Worm (Caenorhabditis elegans) whole organism, young adult: ENCODE measurements around the gene C45B11.8.

Experiments
- B0261.1 ChIP-seq: sonication (generic microtip); optimal IDR thresholded peaks from 2 replicates; lab custom pipeline; 2016; ENCODE audit warnings: mild to moderate bottlenecking, missing genetic modification characterization, moderate library complexity, missing compliant biosample characterization
- B0336.3 ChIP-seq: fragments of 200-800 bp; sonication (Bioruptor generic); IDR thresholded peaks from 2 replicates; pipeline ENCODE4 v1.3.6; 2022; ENCODE audit warnings: missing genetic modification characterization, missing compliant biosample characterization
- D2030.7 ChIP-seq: fragments of 200-800 bp; sonication (Bioruptor generic); IDR thresholded peaks from 2 replicates; pipeline ENCODE4 v1.3.6; 2022; ENCODE audit warnings: missing genetic modification reagents, missing genetic modification characterization, missing compliant biosample characterization
- F22D6.2 ChIP-seq: sonication (generic microtip); optimal IDR thresholded peaks from 2 replicates; lab custom pipeline; 2016; ENCODE audit warnings: mild to moderate bottlenecking, missing genetic modification characterization, missing compliant biosample characterization
- F33H1.4 ChIP-seq: fragments of 200-800 bp; sonication (Bioruptor generic); IDR thresholded peaks from 2 replicates; pipeline ENCODE4 v1.3.6; 2022; ENCODE audit warnings: missing genetic modification reagents, missing genetic modification characterization, missing compliant biosample characterization
- F39B2.1 ChIP-seq: fragments of 200-800 bp; sonication (Bioruptor generic); IDR thresholded peaks from 2 replicates; pipeline ENCODE4 v1.3.6; 2022; ENCODE audit warnings: missing genetic modification reagents, missing genetic modification characterization, missing compliant biosample characterization
- F55B11.4 ChIP-seq: sonication (generic microtip); optimal IDR thresholded peaks from 2 replicates; lab custom pipeline; 2016; ENCODE audit warnings: missing compliant biosample characterization, missing genetic modification characterization, borderline replicate concordance; ENCODE audit not compliant: insufficient read depth
- K12H6.12 ChIP-seq: fragments of 200-800 bp; sonication (Bioruptor generic); optimal IDR thresholded peaks from 2 replicates; lab custom pipeline; 2018; ENCODE audit warnings: mild to moderate bottlenecking, missing genetic modification characterization, missing compliant biosample characterization
- Y53G8AR.9 ChIP-seq: fragments of 200-800 bp; sonication (Bioruptor generic); conservative IDR thresholded peaks from 2 replicates; pipeline ENCODE4 v1.3.6; 2022; ENCODE audit warnings: missing genetic modification reagents, missing genetic modification characterization, missing compliant biosample characterization
- Y67H2A.10 ChIP-seq: fragments of 200-800 bp; sonication (Bioruptor generic); conservative IDR thresholded peaks from 2 replicates; pipeline ENCODE4 v1.3.6; 2022; ENCODE audit warnings: missing genetic modification reagents, missing genetic modification characterization, missing compliant biosample characterization
- akir-1 ChIP-seq: fragments of 200-800 bp; sonication (Bioruptor generic); optimal IDR thresholded peaks from 2 replicates; lab custom pipeline; 2018; ENCODE audit warnings: mild to moderate bottlenecking, missing genetic modification characterization, moderate library complexity, missing compliant biosample characterization
- ama-1 ChIP-seq, 3 experiments: fragments of 150-350 bp in 1 of 3; sonication (generic microtip) in 2 of 3; optimal IDR thresholded peaks; 2 replicates each; lab custom pipeline; 2014 to 2018; ENCODE audit warnings: missing biosample characterization in 2 of 3, missing genetic modification characterization in 2 of 3, missing genetic modification reagents in 2 of 3
- atf-7 ChIP-seq: sonication (generic microtip); optimal IDR thresholded peaks from 2 replicates; lab custom pipeline; 2017; ENCODE audit warnings: mild to moderate bottlenecking, missing genetic modification characterization, missing compliant biosample characterization
- athp-1 ChIP-seq: sonication (generic microtip); optimal IDR thresholded peaks from 2 replicates; lab custom pipeline; 2017; ENCODE audit warnings: mild to moderate bottlenecking, missing genetic modification characterization, missing compliant biosample characterization
- attf-6 ChIP-seq: fragments of 200-800 bp; sonication (Bioruptor generic); IDR thresholded peaks from 2 replicates; pipeline ENCODE4 v1.3.6; 2022; ENCODE audit warnings: missing genetic modification reagents, missing genetic modification characterization, missing compliant biosample characterization
- ceh-27 ChIP-seq: fragments of 200-800 bp; sonication (Bioruptor generic); optimal IDR thresholded peaks from 2 replicates; lab custom pipeline; 2018; ENCODE audit warnings: mild to moderate bottlenecking, missing genetic modification characterization, moderate library complexity, missing compliant biosample characterization
- dpl-1 ChIP-seq: fragments of 150-350 bp; optimal IDR thresholded peaks from 2 replicates; lab custom pipeline; 2014; ENCODE audit warnings: missing biosample characterization, missing genetic modification reagents, missing genetic modification characterization
- efl-1 ChIP-seq: fragments of 150-350 bp; optimal IDR thresholded peaks from 2 replicates; lab custom pipeline; 2014; ENCODE audit warnings: missing biosample characterization, missing genetic modification reagents, missing genetic modification characterization
- him-1 ChIP-seq: sonication (generic microtip); optimal IDR thresholded peaks from 2 replicates; lab custom pipeline; 2016; ENCODE audit warnings: missing genotype, missing genetic modification reagents, missing genetic modification characterization, missing compliant biosample characterization
- hmg-1.2 ChIP-seq: fragments of 200-800 bp; sonication (Bioruptor generic); IDR thresholded peaks from 2 replicates; pipeline ENCODE4 v1.3.6; 2022; ENCODE audit warnings: missing genetic modification reagents, missing genetic modification characterization, missing compliant biosample characterization
- hmg-20 ChIP-seq: fragments of 200-800 bp; sonication (Bioruptor generic); IDR thresholded peaks from 2 replicates; pipeline ENCODE4 v1.3.6; 2022; ENCODE audit warnings: missing genetic modification reagents, missing genetic modification characterization, missing compliant biosample characterization
- hrde-1 ChIP-seq: sonication (generic microtip); optimal IDR thresholded peaks from 2 replicates; lab custom pipeline; 2016; ENCODE audit warnings: missing genetic modification characterization, mild to moderate bottlenecking, missing compliant biosample characterization, moderate library complexity, missing genotype, missing genetic modification reagents, borderline replicate concordance
- lin-26 ChIP-seq: fragments of 200-800 bp; sonication (Bioruptor generic); IDR thresholded peaks from 2 replicates; pipeline ENCODE4 v1.3.6; 2022; ENCODE audit warnings: missing genetic modification reagents, missing genetic modification characterization, missing compliant biosample characterization
- lin-40 ChIP-seq: sonication (generic microtip); optimal IDR thresholded peaks from 2 replicates; lab custom pipeline; 2016; ENCODE audit warnings: missing genetic modification characterization, mild to moderate bottlenecking, missing compliant biosample characterization, missing genotype, missing genetic modification reagents
- madf-6 ChIP-seq: fragments of 200-800 bp; sonication (Bioruptor generic); IDR thresholded peaks from 2 replicates; pipeline ENCODE4 v1.3.6; 2022; ENCODE audit warnings: missing genetic modification reagents, missing genetic modification characterization, missing compliant biosample characterization
- nfya-2 ChIP-seq: fragments of 200-800 bp; sonication (Bioruptor generic); IDR thresholded peaks from 2 replicates; pipeline ENCODE4 v1.3.6; 2022; ENCODE audit warnings: missing genetic modification reagents, missing genetic modification characterization, missing compliant biosample characterization
- nfyb-1 ChIP-seq: fragments of 200-800 bp; sonication (Bioruptor generic); IDR thresholded peaks from 2 replicates; pipeline ENCODE4 v1.3.6; 2022; ENCODE audit warnings: missing genetic modification reagents, missing genetic modification characterization, missing compliant biosample characterization
- nhr-179 ChIP-seq: sonication (generic microtip); optimal IDR thresholded peaks from 2 replicates; lab custom pipeline; 2016; ENCODE audit warnings: mild to moderate bottlenecking, missing genetic modification characterization, missing compliant biosample characterization
- nhr-27 ChIP-seq: fragments of 200-800 bp; sonication (Bioruptor generic); optimal IDR thresholded peaks from 2 replicates; lab custom pipeline; 2018; ENCODE audit warnings: mild to moderate bottlenecking, missing genetic modification characterization, moderate library complexity, missing compliant biosample characterization
- nhr-80 ChIP-seq: sonication (generic microtip); optimal IDR thresholded peaks from 2 replicates; lab custom pipeline; 2016; ENCODE audit warnings: missing genetic modification characterization, missing compliant biosample characterization
- sea-2 ChIP-seq: fragments of 200-800 bp; sonication (Bioruptor generic); IDR thresholded peaks from 2 replicates; pipeline ENCODE4 v1.3.6; 2022; ENCODE audit warnings: missing genetic modification characterization, missing compliant biosample characterization
- somi-1 ChIP-seq: fragments of 200-800 bp; sonication (Bioruptor generic); optimal IDR thresholded peaks from 2 replicates; lab custom pipeline; 2018; ENCODE audit warnings: mild to moderate bottlenecking, missing genetic modification characterization, missing compliant biosample characterization
- sptf-2 ChIP-seq: fragments of 200-800 bp; sonication (Bioruptor generic); optimal IDR thresholded peaks from 2 replicates; lab custom pipeline; 2018; ENCODE audit warnings: mild to moderate bottlenecking, missing genetic modification characterization, missing compliant biosample characterization
- tlf-1 ChIP-seq: fragments of 200-800 bp; sonication (Bioruptor generic); optimal IDR thresholded peaks from 2 replicates; lab custom pipeline; 2018; ENCODE audit warnings: mild to moderate bottlenecking, missing genetic modification characterization, missing compliant biosample characterization
- zim-3 ChIP-seq: sonication (generic microtip); optimal IDR thresholded peaks from 2 replicates; lab custom pipeline; 2017; ENCODE audit warnings: mild to moderate bottlenecking, missing genetic modification characterization, moderate library complexity, missing compliant biosample characterization
- ztf-25 ChIP-seq: fragments of 200-800 bp; sonication (Bioruptor generic); IDR thresholded peaks from 2 replicates; pipeline ENCODE4 v1.3.6; 2022; ENCODE audit warnings: missing genetic modification reagents, missing genetic modification characterization, missing compliant biosample characterization
- ztf-3 ChIP-seq: fragments of 200-800 bp; sonication (Bioruptor generic); optimal IDR thresholded peaks from 2 replicates; lab custom pipeline; 2018; ENCODE audit warnings: mild to moderate bottlenecking, missing genetic modification characterization, missing compliant biosample characterization

Gene C45B11.8

DNA sequence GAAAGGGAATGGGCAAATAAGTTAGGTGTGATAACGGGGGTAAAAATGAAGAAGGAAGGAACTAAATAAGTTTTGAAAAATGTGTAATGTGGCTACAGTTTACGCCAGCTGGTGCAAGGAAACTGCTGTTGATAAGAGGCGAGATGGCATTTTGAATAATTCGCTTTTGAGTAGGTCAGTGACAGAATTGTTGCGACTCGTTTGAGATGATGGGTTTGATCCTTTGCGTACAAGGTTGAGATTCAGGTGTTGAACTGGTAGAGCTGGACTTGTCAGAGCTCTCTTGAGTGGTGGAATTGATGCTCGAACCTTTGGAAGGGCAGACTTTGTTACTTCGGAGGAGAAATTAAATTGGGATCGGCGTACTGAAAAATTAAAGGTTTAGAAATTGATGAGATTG is 28.8 kb upstream of the C45B11.8 start:
- TF ChIP-seq nhr-80 (tag; lab: Kevin White, UChicago) (peak; percentile 13), attf-6 (no peak), sea-2 (GFP tag; lab: Robert Waterston, UW) (no peak), lin-26 (0 out of 2 replicates have a peak, but pooled peaks have one; percentile 30)

DNA sequence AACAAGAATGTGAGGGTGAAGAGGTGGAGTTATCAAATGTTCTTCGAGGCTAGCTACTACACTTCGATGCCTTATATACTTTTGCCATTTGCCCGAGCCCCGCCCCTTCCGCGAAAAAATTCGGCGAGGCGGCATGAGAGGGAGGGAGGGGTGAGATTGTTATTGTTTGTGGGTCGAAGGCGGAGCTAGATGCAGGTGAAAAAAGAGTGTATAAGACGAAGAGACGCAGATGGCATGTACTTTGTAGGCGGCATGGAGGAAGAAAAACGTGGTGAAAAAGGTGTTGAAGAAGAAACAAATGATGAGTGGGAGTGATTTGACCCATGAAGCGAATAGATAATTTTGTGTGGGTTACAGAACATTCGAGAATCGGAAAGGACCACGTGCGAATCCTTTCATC is 28.2 kb upstream of the C45B11.8 start, which contains the start of gene C13G3.1:
Gene C13G3.1, minus strand, starts transcription at position 47 of the 400 bp plus-strand sequence.
- TF ChIP-seq hmg-1.2 (GFP tag; lab: Robert Waterston, UW): peak; percentile 62
- TF ChIP-seq atf-7 (tag; lab: Kevin White, UChicago): no peak

DNA sequence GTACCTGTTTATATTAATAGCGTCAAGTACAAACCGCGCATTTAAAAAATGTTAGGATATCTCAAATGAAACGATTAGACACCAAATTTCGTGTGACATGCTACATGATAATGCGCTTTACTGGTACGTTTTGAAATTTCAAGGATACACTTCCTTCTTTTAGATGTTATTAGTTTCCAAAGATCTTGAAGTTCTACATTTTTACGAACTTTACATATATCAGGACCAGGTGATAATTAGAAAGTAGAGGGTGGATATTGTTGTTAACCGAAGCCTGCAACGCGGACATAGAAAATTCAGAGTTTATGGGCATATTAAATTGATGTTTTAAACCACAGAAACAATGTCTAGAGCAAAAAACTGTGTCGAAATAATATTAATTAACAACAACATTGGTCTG is 27.4 kb upstream of the C45B11.8 start:
- TF ChIP-seq F22D6.2 (tag; lab: Kevin White, UChicago) (no peak), F33H1.4 (GFP tag; lab: Robert Waterston, UW) (no peak), ztf-25 (GFP tag; lab: Robert Waterston, UW) (no peak), attf-6 (no peak), zim-3 (tag; lab: Kevin White, UChicago) (no peak), nhr-179 (tag; lab: Kevin White, UChicago) (no peak), efl-1 (GFP tag; lab: Kevin White, UChicago) (no peak), Y53G8AR.9 (no peak), B0261.1 (tag; lab: Kevin White, UChicago) (no peak), F55B11.4 (tag; lab: Kevin White, UChicago) (no peak), nfya-2 (GFP tag; lab: Robert Waterston, UW) (no peak), K12H6.12 (no peak), nhr-80 (tag; lab: Kevin White, UChicago) (no peak), ztf-3 (GFP tag; lab: Kevin White, UChicago) (no peak), dpl-1 (no peak)
- TF ChIP-seq, all 124 proteins: peak for 0

DNA sequence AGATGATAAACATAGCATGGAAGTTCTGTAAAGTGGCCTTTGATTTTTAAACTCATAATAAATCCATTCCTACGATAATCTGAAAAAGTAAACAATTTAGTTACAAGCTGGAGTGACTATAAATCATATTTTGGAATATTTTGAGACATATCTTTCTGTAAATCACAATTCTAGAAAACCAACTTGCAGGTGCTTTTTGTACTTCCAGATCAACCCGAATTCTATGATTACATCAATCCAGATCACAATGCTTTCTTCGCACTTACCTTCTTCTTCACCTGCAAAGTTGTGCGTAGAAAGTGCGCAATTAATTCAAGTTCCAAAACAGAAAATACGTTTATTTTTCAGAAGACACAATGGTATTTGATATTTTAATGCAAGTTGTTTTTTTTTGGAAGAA is 25.8 kb upstream of the C45B11.8 start:
- TF ChIP-seq F39B2.1: no peak
- TF ChIP-seq akir-1 (GFP tag; lab: Kevin White, UChicago): no peak
- TF ChIP-seq madf-6 (GFP tag; lab: Robert Waterston, UW): no peak
- TF ChIP-seq nfyb-1: no peak
- no peak for TF ChIP-seq D2030.7 (GFP tag; lab: Robert Waterston, UW)
- TF ChIP-seq hmg-20: no peak
- no peak for TF ChIP-seq sptf-2 (GFP tag; lab: Kevin White, UChicago)
- TF ChIP-seq tlf-1: no peak
- no peak for TF ChIP-seq him-1 (tag; lab: Kevin White, UChicago)
- no peak for TF ChIP-seq Y67H2A.10 (GFP tag; lab: Robert Waterston, UW)
- no peak for TF ChIP-seq F33H1.4 (GFP tag; lab: Robert Waterston, UW)
- no peak for TF ChIP-seq hrde-1
- no peak for TF ChIP-seq athp-1
- TF ChIP-seq ceh-27 (GFP tag; lab: Kevin White, UChicago): no peak
- TF ChIP-seq lin-40 (tag; lab: Kevin White, UChicago): no peak
- TF ChIP-seq F22D6.2 (tag; lab: Kevin White, UChicago): no peak
- TF ChIP-seq somi-1 (GFP tag; lab: Kevin White, UChicago): no peak
- no peak for TF ChIP-seq nhr-27 (tag; lab: Kevin White, UChicago)
- no peak for TF ChIP-seq ama-1 (optimal IDR thresholded peaks at IDR 0.05; lab: Kevin White, UChicago)
- TF ChIP-seq ama-1 (GFP tag; optimal IDR thresholded peaks at IDR 0.05; lab: Kevin White, UChicago): no peak
- TF ChIP-seq B0336.3 (GFP tag; lab: Robert Waterston, UW): no peak
